Fruit fly (Drosophila melanogaster): ENCODE measurements around the gene CG14435.
A peak's percentile ranks its signal among the peaks of the same experiment; 100 is the strongest.

CG14435 gene

DNA sequence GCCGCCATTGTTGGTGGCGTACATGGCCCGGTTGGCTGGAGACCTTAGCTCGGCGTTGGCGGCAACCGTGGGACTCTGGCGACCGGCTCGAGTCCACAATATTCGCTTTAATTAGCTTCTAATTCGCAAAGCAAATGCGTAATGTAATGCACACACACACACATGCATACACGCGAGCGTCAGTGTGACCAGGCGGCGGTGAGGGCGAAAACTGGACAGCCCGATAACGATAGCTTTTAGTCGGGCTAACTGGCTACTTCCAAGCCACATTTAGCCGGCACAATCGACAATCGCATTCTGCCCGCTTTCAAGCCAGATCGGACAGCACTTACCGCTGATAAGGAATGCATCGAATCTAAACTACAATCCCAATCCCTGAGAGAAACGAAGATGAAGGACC lies 23.0 kb downstream of the CG14435 start, which contains the start of the genes Nf-YC and xit (continued):
- TF ChIP-seq ftz-f1 (GFP tag; optimal IDR thresholded peaks at IDR 0.05) (no peak), CG2875 (GFP tag; optimal IDR thresholded peaks at IDR 0.05) (no peak), Oaz (GFP tag; IDR thresholded peaks at IDR 0.05) (no peak), CG42726 (GFP tag; IDR thresholded peaks at IDR 0.05; ENCODE audit: partially characterized antibody) (peak; percentile 54; the same call in 1 of the 2 replicates), CG2199 (GFP tag; IDR thresholded peaks at IDR 0.05) (no peak), Antp (GFP tag; optimal IDR thresholded peaks at IDR 0.05) (peak; percentile 11), ewg (GFP tag; optimal IDR thresholded peaks at IDR 0.05) (no peak), knrl (GFP tag; IDR thresholded peaks at IDR 0.05; ENCODE audit: partially characterized antibody) (peak; percentile 62), dysf (GFP tag; IDR thresholded peaks at IDR 0.05) (no peak), CG7556 (GFP tag; optimal IDR thresholded peaks at IDR 0.05) (no peak), pb (GFP tag; optimal IDR thresholded peaks at IDR 0.05) (no peak), Adf1 (GFP tag; IDR thresholded peaks at IDR 0.05) (peak; percentile 18; the same call in 1 of the 2 replicates), crc (GFP tag; optimal IDR thresholded peaks at IDR 0.05) (no peak), CG11085 (GFP tag; IDR thresholded peaks at IDR 0.05) (no peak), Doc3 (GFP tag; IDR thresholded peaks at IDR 0.05; ENCODE audit: partially characterized antibody) (peak; percentile 35; the same call in 1 of the 3 replicates), CG4854 (GFP tag; optimal IDR thresholded peaks at IDR 0.05) (no peak), Max (GFP tag; optimal IDR thresholded peaks at IDR 0.05) (no peak), cg (GFP tag; optimal IDR thresholded peaks at IDR 0.05) (peak; percentile 81), CG1832 (GFP tag; optimal IDR thresholded peaks at IDR 0.05) (no peak), HHEX (GFP tag; optimal IDR thresholded peaks at IDR 0.05) (no peak), CG17612 (GFP tag; IDR thresholded peaks at IDR 0.05) (no peak), bowl (GFP tag; IDR thresholded peaks at IDR 0.05) (no peak)

- TF ChIP-seq pnt (GFP tag; optimal IDR thresholded peaks at IDR 0.05), result no peak
- no peak for TF ChIP-seq CG7372 (GFP tag; IDR thresholded peaks at IDR 0.05)
- TF ChIP-seq CG4854 (GFP tag; optimal IDR thresholded peaks at IDR 0.05), result no peak
- TF ChIP-seq CG10959 (GFP tag; IDR thresholded peaks at IDR 0.05), result no peak
- no peak for TF ChIP-seq ATbp (GFP tag; optimal IDR thresholded peaks at IDR 0.05)
- TF ChIP-seq pan (optimal IDR thresholded peaks at IDR 0.05), result no peak
- TF ChIP-seq pan (GFP tag; optimal IDR thresholded peaks at IDR 0.05 in 1 of 2, IDR thresholded peaks at IDR 0.05 in 1 of 2), result no peak
Observed at dm6 chrX:6813678-6814077, 30.0 kb downstream of the CG14435 start, which contains the start of gene iav. iav (plus strand) TSS chrX:6813978.

- TF ChIP-seq CG4328 (GFP tag; optimal IDR thresholded peaks at IDR 0.05) (no peak), Trl (optimal IDR thresholded peaks at IDR 0.05) (peak; percentile 28 to 41), Trl (GFP tag; optimal IDR thresholded peaks at IDR 0.05) (no peak), CG10209 (GFP tag; optimal IDR thresholded peaks at IDR 0.05) (no peak), Hr39 (optimal IDR thresholded peaks at IDR 0.05) (no peak), sd (tag; optimal IDR thresholded peaks at IDR 0.05) (peak; percentile 98), CG15011 (GFP tag; optimal IDR thresholded peaks at IDR 0.05) (no peak), twi (tag; optimal IDR thresholded peaks at IDR 0.05) (no peak), sug (tag; optimal IDR thresholded peaks at IDR 0.05) (peak; percentile 89), CoRest (tag; optimal IDR thresholded peaks at IDR 0.05) (no peak), kay (GFP tag; optimal IDR thresholded peaks at IDR 0.05) (peak; percentile 50), CG12155 (GFP tag; optimal IDR thresholded peaks at IDR 0.05) (no peak), Dp (GFP tag; optimal IDR thresholded peaks at IDR 0.05) (no peak), fu2 (GFP tag; optimal IDR thresholded peaks at IDR 0.05) (no peak), odd (GFP tag; optimal IDR thresholded peaks at IDR 0.05) (no peak), TFAM (GFP tag; optimal IDR thresholded peaks at IDR 0.05) (no peak), CG7271 (tag; optimal IDR thresholded peaks at IDR 0.05) (no peak)
Observed at dm6 chrX:6805404-6805803, 38.3 kb downstream of the CG14435 start.

All from whole organism, embryonic.